Fruit fly (Drosophila melanogaster): Measurements from ENCODE around the gene Fum4.

Gene Fum4

dm6 chr2L:10200847-10201246 is 9.6 kb upstream of the Fum4 start, which contains the start of the genes Ripalpha and RpL7 (continued):
- TF ChIP-seq CG4707 (GFP tag; optimal IDR thresholded peaks at IDR 0.05), result peak; percentile 94
- peak; percentile 77 for TF ChIP-seq CTCF (GFP tag; optimal IDR thresholded peaks at IDR 0.05)
- peak; percentile 78 for TF ChIP-seq fd96Cb (tag; optimal IDR thresholded peaks at IDR 0.05)
- TF ChIP-seq CG8359 (GFP tag; optimal IDR thresholded peaks at IDR 0.05; ENCODE audit: borderline replicate concordance), result peak; percentile 89
- TF ChIP-seq CG6254 (GFP tag; optimal IDR thresholded peaks at IDR 0.05), result peak; percentile 90
- TF ChIP-seq Poxn (GFP tag; IDR thresholded peaks at IDR 0.05), result peak; percentile 90
- TF ChIP-seq MESR4 (GFP tag; optimal IDR thresholded peaks at IDR 0.05), result peak; percentile 100
- TF ChIP-seq Vsx1 (GFP tag; optimal IDR thresholded peaks at IDR 0.05), result peak; percentile 98
- peak; percentile 98 for TF ChIP-seq gcm2 (GFP tag; optimal IDR thresholded peaks at IDR 0.05)
- peak; percentile 97 for TF ChIP-seq gce (GFP tag; IDR thresholded peaks at IDR 0.05)
- no peak for TF ChIP-seq pan (optimal IDR thresholded peaks at IDR 0.05)
- TF ChIP-seq pan (GFP tag; optimal IDR thresholded peaks at IDR 0.05 in 1 of 2, IDR thresholded peaks at IDR 0.05 in 1 of 2), result peak in 1 of 2 experiments; percentile 96
- peak; percentile 83; the same call in 1 of the 2 replicates for TF ChIP-seq CkIIα-i1 (GFP tag; IDR thresholded peaks at IDR 0.05)
- TF ChIP-seq E2f1 (GFP tag; IDR thresholded peaks at IDR 0.05), result peak; percentile 96
- peak; percentile 98 for TF ChIP-seq slp2 (GFP tag; optimal IDR thresholded peaks at IDR 0.05)
- peak; percentile 84 for TF ChIP-seq Ssrp (tag; optimal IDR thresholded peaks at IDR 0.05)
- peak; percentile 95 for TF ChIP-seq CG6791 (GFP tag; IDR thresholded peaks at IDR 0.05; ENCODE audit: partially characterized antibody)
- TF ChIP-seq rib (GFP tag; IDR thresholded peaks at IDR 0.05), result peak; percentile 98
- peak; percentile 95 for TF ChIP-seq CG17385 (GFP tag; optimal IDR thresholded peaks at IDR 0.05)
- peak; percentile 92 for TF ChIP-seq Oaz (GFP tag; IDR thresholded peaks at IDR 0.05)
- TF ChIP-seq disco-r (GFP tag; optimal IDR thresholded peaks at IDR 0.05), result peak; percentile 98
- TF ChIP-seq CG2889 (GFP tag; IDR thresholded peaks at IDR 0.05), result peak; percentile 87
- TF ChIP-seq eve (GFP tag; optimal IDR thresholded peaks at IDR 0.05), result no peak
- TF ChIP-seq CG32767 (GFP tag; IDR thresholded peaks at IDR 0.05), result peak; percentile 77
- TF ChIP-seq CG11085 (GFP tag; IDR thresholded peaks at IDR 0.05), result peak; percentile 98
- peak; percentile 96 for TF ChIP-seq lilli (GFP tag; optimal IDR thresholded peaks at IDR 0.05)
- peak; percentile 88 for TF ChIP-seq pfk (GFP tag; optimal IDR thresholded peaks at IDR 0.05)
- TF ChIP-seq Eip74EF (GFP tag; optimal IDR thresholded peaks at IDR 0.05), result peak in 1 of 2 experiments; percentile 83
- no peak for TF ChIP-seq abd-A (tag; optimal IDR thresholded peaks at IDR 0.05)
- TF ChIP-seq CG18764 (GFP tag; optimal IDR thresholded peaks at IDR 0.05), result peak; percentile 98
- peak; percentile 87 for TF ChIP-seq CG3995 (GFP tag; optimal IDR thresholded peaks at IDR 0.05)
- peak; percentile 63 for TF ChIP-seq esg (GFP tag; conservative IDR thresholded peaks at IDR 0.05)
- no peak for TF ChIP-seq cad (GFP tag; optimal IDR thresholded peaks at IDR 0.05)
- TF ChIP-seq Lim3 (GFP tag; IDR thresholded peaks at IDR 0.05), result no peak; the same call in 1 of the 2 replicates
- TF ChIP-seq CG4820 (GFP tag; optimal IDR thresholded peaks at IDR 0.05), result peak; percentile 94
- TF ChIP-seq org-1 (GFP tag; optimal IDR thresholded peaks at IDR 0.05), result peak; percentile 97
- TF ChIP-seq danr (GFP tag; IDR thresholded peaks at IDR 0.05), result peak; percentile 81
- peak; percentile 98 for TF ChIP-seq Rx (GFP tag; IDR thresholded peaks at IDR 0.05)
- peak; percentile 93 for TF ChIP-seq CG13287 (GFP tag; IDR thresholded peaks at IDR 0.05; ENCODE audit: partially characterized antibody)
- peak; percentile 95 for TF ChIP-seq wek (GFP tag; optimal IDR thresholded peaks at IDR 0.05)
- peak; percentile 98 for TF ChIP-seq CG3281 (GFP tag; optimal IDR thresholded peaks at IDR 0.05)
- TF ChIP-seq CG3847 (GFP tag; IDR thresholded peaks at IDR 0.05), result peak; percentile 98
- TF ChIP-seq Adf1 (GFP tag; IDR thresholded peaks at IDR 0.05), result peak; percentile 86
- peak; percentile 84 for TF ChIP-seq CG7745 (tag; optimal IDR thresholded peaks at IDR 0.05)
- TF ChIP-seq fd3F (GFP tag; optimal IDR thresholded peaks at IDR 0.05), result peak; percentile 93
- peak; percentile 94 for TF ChIP-seq Chrac-16 (GFP tag; optimal IDR thresholded peaks at IDR 0.05)
- peak; percentile 98 for TF ChIP-seq CG32532 (GFP tag; IDR thresholded peaks at IDR 0.05)
- peak; percentile 97 for TF ChIP-seq Atf3 (GFP tag; optimal IDR thresholded peaks at IDR 0.05)
- peak; percentile 99 for TF ChIP-seq zfh1 (GFP tag; IDR thresholded peaks at IDR 0.05)
- TF ChIP-seq dpn (GFP tag; optimal IDR thresholded peaks at IDR 0.05), result peak; percentile 95 to 98
- TF ChIP-seq chn (GFP tag; optimal IDR thresholded peaks at IDR 0.05), result peak; percentile 97
- peak; percentile 98 for TF ChIP-seq CG12769 (tag; optimal IDR thresholded peaks at IDR 0.05)

Measured in whole organism, embryonic.